Fruit fly (Drosophila melanogaster) whole organism, embryonic: ENCODE results near the gene CG10947.

Source experiments
- Adf1 ChIP-seq: fragments of 200-800 bp; sonication (Bioruptor generic); IDR thresholded peaks from 2 replicates; pipeline ENCODE4 v1.3.6; 2022; ENCODE audit warnings: missing biosample characterization, missing genetic modification characterization
- B-H1 ChIP-seq: fragments of 200-800 bp; sonication (Bioruptor generic); IDR thresholded peaks from 3 replicates; pipeline ENCODE4 v1.3.6; 2022; ENCODE audit warnings: missing biosample characterization, missing genetic modification characterization
- CG1024 ChIP-seq: fragments of 200-800 bp; sonication (Bioruptor generic); IDR thresholded peaks from 2 replicates; pipeline ENCODE4 v1.3.6; 2022; ENCODE audit warnings: missing biosample characterization, missing genetic modification characterization
- CG10543 ChIP-seq: fragments of 200-800 bp; sonication (Bioruptor generic); optimal IDR thresholded peaks from 3 replicates; lab custom pipeline; 2017; ENCODE audit warnings: missing biosample characterization, mild to moderate bottlenecking, missing genetic modification characterization, moderate library complexity
- CG10565 ChIP-seq: fragments of 200-800 bp; sonication (Bioruptor generic); optimal IDR thresholded peaks from 3 replicates; lab custom pipeline; 2016; ENCODE audit warnings: missing biosample characterization, mild to moderate bottlenecking, missing genetic modification characterization
- CG12236 ChIP-seq: fragments of 200-800 bp; sonication (Bioruptor generic); optimal IDR thresholded peaks from 2 replicates; lab custom pipeline; 2016; ENCODE audit warnings: missing biosample characterization, missing genetic modification characterization
- CG1233 ChIP-seq: fragments of 200-800 bp; sonication (Bioruptor generic); optimal IDR thresholded peaks from 4 replicates; lab custom pipeline; 2018; ENCODE audit warnings: missing biosample characterization, mild to moderate bottlenecking, missing genetic modification characterization
- CG12769 ChIP-seq: fragments of 200-800 bp; sonication (Bioruptor generic); optimal IDR thresholded peaks from 2 replicates; lab custom pipeline; 2019; ENCODE audit warnings: missing biosample characterization, mild to moderate bottlenecking, missing genetic modification characterization, moderate library complexity
- CG17912 ChIP-seq: fragments of 200-800 bp; sonication (Bioruptor generic); optimal IDR thresholded peaks from 2 replicates; lab custom pipeline; 2018; ENCODE audit warnings: missing biosample characterization, mild to moderate bottlenecking, missing genetic modification characterization
- CG18599 ChIP-seq: fragments of 200-800 bp; sonication (Bioruptor generic); optimal IDR thresholded peaks from 3 replicates; lab custom pipeline; 2017; ENCODE audit warnings: missing biosample characterization, missing genetic modification characterization, mild to moderate bottlenecking, moderate library complexity, missing genetic modification reagents
- CG2199 ChIP-seq: fragments of 200-800 bp; sonication (Bioruptor generic); IDR thresholded peaks from 3 replicates; pipeline ENCODE4 v1.3.6; 2022; ENCODE audit warnings: missing biosample characterization, missing genetic modification characterization
- CG2678 ChIP-seq: fragments of 200-800 bp; sonication (Bioruptor generic); optimal IDR thresholded peaks from 3 replicates; lab custom pipeline; 2019; ENCODE audit warnings: missing biosample characterization, mild to moderate bottlenecking, missing genetic modification characterization, moderate library complexity
- CG2875 ChIP-seq: fragments of 200-800 bp; sonication (Bioruptor generic); optimal IDR thresholded peaks from 2 replicates; lab custom pipeline; 2017; ENCODE audit warnings: missing biosample characterization, mild to moderate bottlenecking, missing genetic modification characterization, missing genetic modification reagents
- CG3065 ChIP-seq: fragments of 200-800 bp; sonication (Bioruptor generic); optimal IDR thresholded peaks from 2 replicates; lab custom pipeline; 2016; ENCODE audit warnings: missing biosample characterization, missing genetic modification characterization
- CG31224 ChIP-seq: fragments of 200-800 bp; sonication (Bioruptor generic); IDR thresholded peaks from 2 replicates; pipeline ENCODE4 v1.3.6; 2022; ENCODE audit warnings: missing biosample characterization, missing genetic modification characterization
- CG33557 ChIP-seq: fragments of 200-800 bp; sonication (Bioruptor generic); optimal IDR thresholded peaks from 2 replicates; lab custom pipeline; 2019; ENCODE audit warnings: missing biosample characterization, mild to moderate bottlenecking, missing genetic modification characterization, moderate library complexity
- CG4360 ChIP-seq: fragments of 200-800 bp; sonication (Bioruptor generic); IDR thresholded peaks from 2 replicates; pipeline ENCODE4 v1.3.6; 2022; ENCODE audit warnings: missing biosample characterization, missing genetic modification characterization
- CG4820 ChIP-seq: fragments of 200-800 bp; sonication (Bioruptor generic); optimal IDR thresholded peaks from 3 replicates; lab custom pipeline; 2016; ENCODE audit warnings: missing biosample characterization, missing genetic modification characterization
- CG6689 ChIP-seq: fragments of 200-800 bp; sonication (Bioruptor generic); IDR thresholded peaks from 2 replicates; pipeline ENCODE4 v1.3.6; 2022; ENCODE audit warnings: missing biosample characterization, missing genetic modification characterization
- CG7372 ChIP-seq: fragments of 200-800 bp; sonication (Bioruptor generic); IDR thresholded peaks from 2 replicates; pipeline ENCODE4 v1.3.6; 2022; ENCODE audit warnings: missing biosample characterization, missing genetic modification characterization
- CG7928 ChIP-seq: fragments of 200-800 bp; sonication (Bioruptor generic); optimal IDR thresholded peaks from 2 replicates; lab custom pipeline; 2017; ENCODE audit warnings: missing biosample characterization, mild to moderate bottlenecking, missing genetic modification characterization
- CG8765 ChIP-seq: fragments of 200-800 bp; sonication (Bioruptor generic); IDR thresholded peaks from 2 replicates; pipeline ENCODE4 v1.3.6; 2022; ENCODE audit warnings: missing biosample characterization, missing genetic modification characterization
- CG9876 ChIP-seq: fragments of 200-800 bp; sonication (Bioruptor generic); optimal IDR thresholded peaks from 2 replicates; lab custom pipeline; 2016; ENCODE audit warnings: missing biosample characterization, missing genetic modification characterization
- CTCF ChIP-seq: fragments of 200-800 bp; sonication (Bioruptor generic); optimal IDR thresholded peaks from 2 replicates; lab custom pipeline; 2017; ENCODE audit warnings: missing biosample characterization, mild to moderate bottlenecking, missing genetic modification characterization, moderate library complexity
- Drgx ChIP-seq: fragments of 200-800 bp; sonication (Bioruptor generic); IDR thresholded peaks from 2 replicates; pipeline ENCODE4 v1.3.6; 2022; ENCODE audit warnings: missing biosample characterization, missing genetic modification characterization
- E2f2 ChIP-seq: fragments of 200-800 bp; sonication (Bioruptor generic); IDR thresholded peaks from 2 replicates; pipeline ENCODE4 v1.3.6; 2022; ENCODE audit warnings: missing biosample characterization, missing genetic modification characterization
- Eip74EF ChIP-seq, 2 experiments: fragments of 200-800 bp in 1 of 2; fragments of >200 bp in 1 of 2; sonication (Bioruptor generic) in 1 of 2; optimal IDR thresholded peaks; 2 replicates each; lab custom pipeline; 2017 to 2019; ENCODE audit warnings: missing biosample characterization in 2 of 2, missing genetic modification characterization in 2 of 2, mild to moderate bottlenecking in 1 of 2, moderate library complexity in 1 of 2
- Gsc ChIP-seq: fragments of 200-800 bp; sonication (Bioruptor generic); IDR thresholded peaks from 2 replicates; pipeline ENCODE4 v1.3.6; 2022; ENCODE audit warnings: missing biosample characterization, missing genetic modification characterization
- HLH4C ChIP-seq: fragments of 200-800 bp; sonication (Bioruptor generic); IDR thresholded peaks from 3 replicates; pipeline ENCODE4 v1.3.6; 2022; ENCODE audit warnings: missing biosample characterization, missing genetic modification characterization; ENCODE audit not compliant: partially characterized antibody
- Mrtf ChIP-seq: fragments of 200-800 bp; sonication (Bioruptor generic); IDR thresholded peaks from 3 replicates; pipeline ENCODE4 v1.3.6; 2022; ENCODE audit warnings: missing biosample characterization, missing genetic modification characterization
- Opbp ChIP-seq: fragments of 200-800 bp; sonication (Bioruptor generic); IDR thresholded peaks from 3 replicates; pipeline ENCODE4 v1.3.6; 2022; ENCODE audit warnings: missing biosample characterization, missing genetic modification characterization; ENCODE audit not compliant: partially characterized antibody
- TFAM ChIP-seq: fragments of 200-800 bp; sonication (Bioruptor generic); optimal IDR thresholded peaks from 2 replicates; lab custom pipeline; 2017; ENCODE audit warnings: missing biosample characterization, missing genetic modification characterization, inconsistent platforms
- az2 ChIP-seq: fragments of 200-800 bp; sonication (Bioruptor generic); optimal IDR thresholded peaks from 3 replicates; lab custom pipeline; 2016; ENCODE audit warnings: missing biosample characterization, missing genetic modification characterization
- bigmax ChIP-seq: fragments of 200-800 bp; sonication (Bioruptor generic); optimal IDR thresholded peaks from 2 replicates; lab custom pipeline; 2018; ENCODE audit warnings: missing biosample characterization, mild to moderate bottlenecking, missing genetic modification characterization
- bowl ChIP-seq: fragments of 200-800 bp; sonication (Bioruptor generic); IDR thresholded peaks from 2 replicates; pipeline ENCODE4 v1.3.6; 2022; ENCODE audit warnings: missing biosample characterization, missing genetic modification characterization
- bsh ChIP-seq, 2 experiments: fragments of 200-800 bp; sonication (Bioruptor generic); optimal IDR thresholded peaks; 2 replicates each; lab custom pipeline; 2017 to 2018; ENCODE audit warnings: mild to moderate bottlenecking in 2 of 2, missing biosample characterization in 2 of 2, missing genetic modification characterization in 2 of 2, moderate library complexity in 1 of 2
- dan ChIP-seq: fragments of 200-800 bp; sonication (Bioruptor generic); IDR thresholded peaks from 2 replicates; pipeline ENCODE4 v1.3.6; 2022; ENCODE audit warnings: missing biosample characterization, missing genetic modification characterization
- dimm ChIP-seq: fragments of 200-800 bp; sonication (Bioruptor generic); IDR thresholded peaks from 2 replicates; pipeline ENCODE4 v1.3.6; 2022; ENCODE audit warnings: missing biosample characterization, missing genetic modification characterization
- ems ChIP-seq: fragments of 200-800 bp; sonication (Bioruptor generic); optimal IDR thresholded peaks from 3 replicates; lab custom pipeline; 2016; ENCODE audit warnings: missing biosample characterization, missing genetic modification characterization
- fd102C ChIP-seq: fragments of 200-800 bp; sonication (Bioruptor generic); optimal IDR thresholded peaks from 2 replicates; lab custom pipeline; 2018; ENCODE audit warnings: missing biosample characterization, mild to moderate bottlenecking, missing genetic modification characterization, moderate library complexity
- ftz-f1 ChIP-seq: fragments of 200-800 bp; sonication (Bioruptor generic); optimal IDR thresholded peaks from 2 replicates; lab custom pipeline; 2016; ENCODE audit warnings: missing biosample characterization, missing genetic modification characterization
- gt ChIP-seq: fragments of 200-800 bp; sonication (Bioruptor generic); IDR thresholded peaks from 2 replicates; pipeline ENCODE4 v1.3.6; 2022; ENCODE audit warnings: missing biosample characterization, missing genetic modification characterization
- mam ChIP-seq: fragments of 200-800 bp; sonication (Bioruptor generic); optimal IDR thresholded peaks from 3 replicates; lab custom pipeline; 2016; ENCODE audit warnings: missing biosample characterization, missing genetic modification characterization
- nom ChIP-seq: fragments of 200-800 bp; sonication (Bioruptor generic); optimal IDR thresholded peaks from 2 replicates; lab custom pipeline; 2017; ENCODE audit warnings: missing biosample characterization, missing genetic modification characterization, mild to moderate bottlenecking, moderate library complexity, missing genetic modification reagents
- ranshi ChIP-seq: fragments of 200-800 bp; sonication (Bioruptor generic); IDR thresholded peaks from 2 replicates; pipeline ENCODE4 v1.3.6; 2022; ENCODE audit warnings: missing biosample characterization, missing genetic modification characterization
- run ChIP-seq: fragments of 200-800 bp; sonication (Bioruptor generic); optimal IDR thresholded peaks from 3 replicates; lab custom pipeline; 2018; ENCODE audit warnings: missing biosample characterization, mild to moderate bottlenecking, missing genetic modification characterization
- schlank ChIP-seq: fragments of 200-800 bp; sonication (Bioruptor generic); optimal IDR thresholded peaks from 2 replicates; lab custom pipeline; 2018; ENCODE audit warnings: missing biosample characterization, mild to moderate bottlenecking, missing genetic modification characterization
- sd ChIP-seq: fragments of 200-800 bp; sonication (Bioruptor generic); optimal IDR thresholded peaks from 3 replicates; lab custom pipeline; 2018; ENCODE audit warnings: missing biosample characterization, mild to moderate bottlenecking, missing genetic modification characterization, moderate library complexity
- sr ChIP-seq: fragments of 200-800 bp; sonication (Bioruptor generic); IDR thresholded peaks from 3 replicates; pipeline ENCODE4 v1.3.6; 2022; ENCODE audit warnings: missing biosample characterization, missing genetic modification characterization
- vvl ChIP-seq: fragments of 200-800 bp; sonication (Bioruptor generic); IDR thresholded peaks from 2 replicates; pipeline ENCODE4 v1.3.6; 2022; ENCODE audit warnings: missing biosample characterization, missing genetic modification characterization
- zfh1 ChIP-seq: fragments of 200-800 bp; sonication (Bioruptor generic); IDR thresholded peaks from 3 replicates; pipeline ENCODE4 v1.3.6; 2022; ENCODE audit warnings: missing biosample characterization, missing genetic modification characterization

Gene CG10947

dm6 chr2L:20428756-20429408 is 14.3 kb upstream of the CG10947 start (continued):
- TF ChIP-seq CG12769 (peak; percentile 67), CG12236 (GFP tag; lab: Kevin White, UChicago) (no peak), ems (GFP tag; lab: Kevin White, UChicago) (no peak), CG7372 (GFP tag; lab: Robert Waterston, UW) (no peak), CG10543 (GFP tag; lab: Kevin White, UChicago) (peak; percentile 38), CG2199 (no peak), CG1024 (no peak), Drgx (GFP tag; lab: Robert Waterston, UW) (no peak), fd102C (GFP tag; lab: Kevin White, UChicago) (no peak), az2 (no peak), TFAM (GFP tag; lab: Kevin White, UChicago) (no peak), bigmax (no peak), Mrtf (GFP tag; lab: Robert Waterston, UW) (no peak), ranshi (no peak), CG3065 (GFP tag; lab: Kevin White, UChicago) (no peak), CG6689 (GFP tag; lab: Robert Waterston, UW) (no peak), CG31224 (no peak), CG9876 (GFP tag; lab: Kevin White, UChicago) (no peak), B-H1 (no peak), Gsc (GFP tag; lab: Robert Waterston, UW) (no peak), CG1233 (GFP tag; lab: Kevin White, UChicago) (no peak), nom (GFP tag; lab: Kevin White, UChicago) (peak; percentile 53), bowl (GFP tag; lab: Robert Waterston, UW) (no peak), ftz-f1 (peak; percentile 32), CG17912 (GFP tag; lab: Kevin White, UChicago) (no peak), sd (peak; percentile 70), CG7928 (GFP tag; lab: Kevin White, UChicago) (no peak), CG4360 (GFP tag; lab: Robert Waterston, UW) (no peak), dan (GFP tag; lab: Robert Waterston, UW) (no peak), sr (GFP tag; lab: Robert Waterston, UW) (no peak), zfh1 (GFP tag; lab: Robert Waterston, UW) (no peak), mam (GFP tag; lab: Kevin White, UChicago) (no peak), Eip74EF (GFP tag; optimal IDR thresholded peaks at IDR 0.05; lab: Kevin White, UChicago) (no peak), CG4820 (GFP tag; lab: Kevin White, UChicago) (no peak), CTCF (GFP tag; lab: Kevin White, UChicago) (peak; percentile 24), CG2678 (no peak), run (peak; percentile 25), E2f2 (GFP tag; lab: Robert Waterston, UW) (peak; percentile 85), gt (no peak), schlank (no peak), HLH4C (GFP tag; lab: Robert Waterston, UW) (no peak), CG10565 (GFP tag; lab: Kevin White, UChicago) (no peak), vvl (peak; percentile 57; the same call in 1 of the 2 replicates), CG18599 (GFP tag; lab: Kevin White, UChicago) (no peak), Opbp (GFP tag; lab: Robert Waterston, UW) (peak; percentile 54; the same call in 1 of the 3 replicates), Adf1 (GFP tag; lab: Robert Waterston, UW) (peak; percentile 58; the same call in 1 of the 2 replicates), bsh (GFP tag; optimal IDR thresholded peaks at IDR 0.05; lab: Kevin White, UChicago) (peak in 1 of 2 experiments; percentile 10), CG8765 (GFP tag; lab: Robert Waterston, UW) (no peak), dimm (GFP tag; lab: Robert Waterston, UW) (no peak), CG33557 (GFP tag; lab: Kevin White, UChicago) (no peak), CG2875 (GFP tag; lab: Kevin White, UChicago) (no peak)
